Worm (Caenorhabditis elegans) whole organism, young adult: ENCODE measurements around the gene col-88.

Experiments
- akir-1 ChIP-seq: fragments of 200-800 bp; sonication (Bioruptor generic); optimal IDR thresholded peaks from 2 replicates; lab custom pipeline; 2018; ENCODE audit warnings: mild to moderate bottlenecking, missing genetic modification characterization, moderate library complexity, missing compliant biosample characterization
- attf-5 ChIP-seq: fragments of 200-800 bp; sonication (Bioruptor generic); optimal IDR thresholded peaks from 2 replicates; lab custom pipeline; 2018; ENCODE audit warnings: mild to moderate bottlenecking, missing genetic modification characterization, missing compliant biosample characterization
- cebp-1 ChIP-seq, 2 experiments: fragments of 200-800 bp in 1 of 2; sonication (Bioruptor generic) in 1 of 2; sonication (generic microtip) in 1 of 2; IDR thresholded peaks in 1 of 2; optimal IDR thresholded peaks in 1 of 2; 2 replicates each; pipeline versions ENCODE4 v1.3.6 to Lab custom; 2017 to 2022; ENCODE audit warnings: missing compliant biosample characterization in 2 of 2, missing genetic modification characterization in 2 of 2, mild to moderate bottlenecking in 1 of 2, missing genetic modification reagents in 1 of 2, moderate library complexity in 1 of 2
- efl-1 ChIP-seq: fragments of 150-350 bp; optimal IDR thresholded peaks from 2 replicates; lab custom pipeline; 2014; ENCODE audit warnings: missing biosample characterization, missing genetic modification reagents, missing genetic modification characterization
- egl-18 ChIP-seq: fragments of 200-800 bp; sonication (Bioruptor generic); IDR thresholded peaks from 2 replicates; pipeline ENCODE4 v1.3.6; 2022; ENCODE audit warnings: missing genetic modification reagents, missing genetic modification characterization, missing compliant biosample characterization
- egrh-3 ChIP-seq: fragments of 200-800 bp; sonication (Bioruptor generic); IDR thresholded peaks from 2 replicates; pipeline ENCODE4 v1.3.6; 2022; ENCODE audit warnings: missing genetic modification reagents, missing genetic modification characterization, missing compliant biosample characterization
- nfya-2 ChIP-seq: fragments of 200-800 bp; sonication (Bioruptor generic); IDR thresholded peaks from 2 replicates; pipeline ENCODE4 v1.3.6; 2022; ENCODE audit warnings: missing genetic modification reagents, missing genetic modification characterization, missing compliant biosample characterization
- snpc-1.1 ChIP-seq: sonication (generic microtip); optimal IDR thresholded peaks from 2 replicates; lab custom pipeline; 2017; ENCODE audit warnings: missing genetic modification characterization, mild to moderate bottlenecking, missing compliant biosample characterization, antibody characterized with exemption, moderate library complexity, missing genotype, missing genetic modification reagents; ENCODE audit not compliant: insufficient read depth
- snpc-4 ChIP-seq, 5 experiments: fragments of 150-350 bp in 1 of 5; sonication (generic microtip) in 4 of 5; optimal IDR thresholded peaks; 2 replicates each; lab custom pipeline; 2014 to 2018; ENCODE audit warnings: missing genetic modification characterization in 5 of 5, missing biosample characterization in 3 of 5, antibody characterized with exemption in 2 of 5, mild to moderate bottlenecking in 2 of 5, missing compliant biosample characterization in 2 of 5, missing genotype in 2 of 5, moderate library complexity in 2 of 5, missing genetic modification reagents in 1 of 5
- somi-1 ChIP-seq: fragments of 200-800 bp; sonication (Bioruptor generic); optimal IDR thresholded peaks from 2 replicates; lab custom pipeline; 2018; ENCODE audit warnings: mild to moderate bottlenecking, missing genetic modification characterization, missing compliant biosample characterization
- tbp1 ChIP-seq: fragments of 200-800 bp; sonication (Bioruptor generic); optimal IDR thresholded peaks from 2 replicates; lab custom pipeline; 2018; ENCODE audit warnings: mild to moderate bottlenecking, missing genetic modification characterization, missing compliant biosample characterization
- tlf-1 ChIP-seq: fragments of 200-800 bp; sonication (Bioruptor generic); optimal IDR thresholded peaks from 2 replicates; lab custom pipeline; 2018; ENCODE audit warnings: mild to moderate bottlenecking, missing genetic modification characterization, missing compliant biosample characterization
- unc-62 ChIP-seq: fragments of 150-350 bp; optimal IDR thresholded peaks from 2 replicates; lab custom pipeline; 2014; ENCODE audit warnings: missing biosample characterization, missing genetic modification reagents, missing genetic modification characterization

ce11 chrIII:72078-72477 is 31.2 kb downstream of the col-88 start:
- TF ChIP-seq tbp1 (no peak), tlf-1 (GFP tag; lab: Kevin White, UChicago) (no peak), unc-62 (GFP tag; lab: Kevin White, UChicago) (no peak), egrh-3 (GFP tag; lab: Robert Waterston, UW) (peak; percentile 70; the same call in 1 of the 2 replicates), snpc-1.1 (tag; lab: Kevin White, UChicago) (no peak), efl-1 (GFP tag; lab: Kevin White, UChicago) (no peak), egl-18 (GFP tag; lab: Robert Waterston, UW) (no peak), somi-1 (GFP tag; lab: Kevin White, UChicago) (no peak), snpc-4 (GFP tag; optimal IDR thresholded peaks at IDR 0.05; lab: Kevin White, UChicago) (no peak), snpc-4 (tag; optimal IDR thresholded peaks at IDR 0.05; lab: Kevin White, UChicago) (no peak), nfya-2 (no peak), attf-5 (GFP tag; lab: Kevin White, UChicago) (no peak), akir-1 (GFP tag; lab: Kevin White, UChicago) (no peak), cebp-1 (GFP tag; IDR thresholded peaks at IDR 0.05; lab: Robert Waterston, UW) (no peak), cebp-1 (tag; optimal IDR thresholded peaks at IDR 0.05; lab: Kevin White, UChicago) (no peak)
